Fruit fly (Drosophila melanogaster) whole organism, embryonic: ENCODE measurements around the gene CG10195.

Experiments
- Awh ChIP-seq: fragments of 200-800 bp; sonication (Bioruptor generic); IDR thresholded peaks from 2 replicates; pipeline ENCODE4, ENCODE4 v1.3.6; 2022; ENCODE audit warnings: missing biosample characterization, missing genetic modification characterization
- CG10274 ChIP-seq: fragments of 200-800 bp; sonication (Bioruptor generic); optimal IDR thresholded peaks from 3 replicates; lab custom pipeline; 2017; ENCODE audit warnings: missing biosample characterization, mild to moderate bottlenecking, missing genetic modification characterization
- CG10979 ChIP-seq: fragments of 200-800 bp; sonication (Bioruptor generic); optimal IDR thresholded peaks from 2 replicates; lab custom pipeline; 2018; ENCODE audit warnings: missing biosample characterization, mild to moderate bottlenecking, missing genetic modification characterization, moderate library complexity
- CG11696 ChIP-seq: fragments of 200-800 bp; sonication (Bioruptor generic); IDR thresholded peaks from 2 replicates; pipeline ENCODE4 v1.3.6; 2022; ENCODE audit warnings: missing biosample characterization, missing genetic modification characterization
- CG13775 ChIP-seq: fragments of 200-800 bp; sonication (Bioruptor generic); optimal IDR thresholded peaks from 3 replicates; lab custom pipeline; 2017; ENCODE audit warnings: missing biosample characterization, mild to moderate bottlenecking, missing genetic modification characterization
- CG14441 ChIP-seq: fragments of 200-800 bp; sonication (Bioruptor generic); IDR thresholded peaks from 2 replicates; pipeline ENCODE4 v1.3.6; 2022; ENCODE audit warnings: missing biosample characterization, missing genetic modification characterization
- CG14860 ChIP-seq: fragments of 200-800 bp; sonication (Bioruptor generic); IDR thresholded peaks from 3 replicates; pipeline ENCODE4 v1.3.6; 2022; ENCODE audit warnings: missing biosample characterization, missing genetic modification characterization; ENCODE audit not compliant: partially characterized antibody
- CG15696 ChIP-seq: fragments of 200-800 bp; sonication (Bioruptor generic); optimal IDR thresholded peaks from 2 replicates; lab custom pipeline; 2019; ENCODE audit warnings: missing biosample characterization, mild to moderate bottlenecking, missing genetic modification characterization, moderate library complexity
- CG2712 ChIP-seq: fragments of 200-800 bp; optimal IDR thresholded peaks from 3 replicates; lab custom pipeline; 2019; ENCODE audit warnings: missing biosample characterization, mild to moderate bottlenecking, missing genetic modification characterization, moderate library complexity
- CG30431 ChIP-seq: fragments of 200-800 bp; sonication (Bioruptor generic); optimal IDR thresholded peaks from 2 replicates; lab custom pipeline; 2017; ENCODE audit warnings: missing biosample characterization, missing genetic modification characterization
- CG3065 ChIP-seq: fragments of 200-800 bp; sonication (Bioruptor generic); optimal IDR thresholded peaks from 2 replicates; lab custom pipeline; 2016; ENCODE audit warnings: missing biosample characterization, missing genetic modification characterization
- CG32532 ChIP-seq: fragments of 200-800 bp; sonication (Bioruptor generic); IDR thresholded peaks from 2 replicates; pipeline ENCODE4 v1.3.6; 2022; ENCODE audit warnings: missing biosample characterization, missing genetic modification characterization
- CG32772 ChIP-seq: fragments of 200-800 bp; sonication (Bioruptor generic); IDR thresholded peaks from 2 replicates; pipeline ENCODE4 v1.3.6; 2022; ENCODE audit warnings: missing biosample characterization, missing genetic modification characterization
- CG3838 ChIP-seq: fragments of 200-800 bp; sonication (Bioruptor generic); optimal IDR thresholded peaks from 3 replicates; lab custom pipeline; 2016; ENCODE audit warnings: missing biosample characterization, missing genetic modification characterization
- CG6689 ChIP-seq: fragments of 200-800 bp; sonication (Bioruptor generic); IDR thresholded peaks from 2 replicates; pipeline ENCODE4 v1.3.6; 2022; ENCODE audit warnings: missing biosample characterization, missing genetic modification characterization
- CG6791 ChIP-seq: fragments of 200-800 bp; sonication (Bioruptor generic); IDR thresholded peaks from 3 replicates; pipeline ENCODE4 v1.3.6; 2022; ENCODE audit warnings: missing biosample characterization, missing genetic modification characterization; ENCODE audit not compliant: partially characterized antibody
- CG7357 ChIP-seq: fragments of 200-800 bp; sonication (Bioruptor generic); IDR thresholded peaks from 3 replicates; pipeline ENCODE4 v1.3.6; 2022; ENCODE audit warnings: missing biosample characterization, missing genetic modification characterization
- CG7928 ChIP-seq: fragments of 200-800 bp; sonication (Bioruptor generic); optimal IDR thresholded peaks from 2 replicates; lab custom pipeline; 2017; ENCODE audit warnings: missing biosample characterization, mild to moderate bottlenecking, missing genetic modification characterization
- CG8944 ChIP-seq: fragments of 200-800 bp; sonication (Bioruptor generic); optimal IDR thresholded peaks from 3 replicates; lab custom pipeline; 2016; ENCODE audit warnings: missing biosample characterization, missing genetic modification characterization
- CG9876 ChIP-seq: fragments of 200-800 bp; sonication (Bioruptor generic); optimal IDR thresholded peaks from 2 replicates; lab custom pipeline; 2016; ENCODE audit warnings: missing biosample characterization, missing genetic modification characterization
- Chrac-16 ChIP-seq: fragments of 200-800 bp; sonication (Bioruptor generic); optimal IDR thresholded peaks from 3 replicates; lab custom pipeline; 2016; ENCODE audit warnings: missing biosample characterization, missing genetic modification characterization
- D ChIP-seq, 2 experiments: fragments of 200-800 bp in 1 of 2; fragments of >200 bp in 1 of 2; sonication (Bioruptor generic) in 1 of 2; optimal IDR thresholded peaks; 2 replicates in 1 of 2; 3 replicates in 1 of 2; lab custom pipeline; 2017; ENCODE audit warnings: mild to moderate bottlenecking in 1 of 2, missing biosample characterization in 1 of 2, missing genetic modification characterization in 1 of 2, missing genetic modification reagents in 1 of 2
- Deaf1 ChIP-seq: fragments of 200-800 bp; optimal IDR thresholded peaks from 3 replicates; lab custom pipeline; 2019; ENCODE audit warnings: missing biosample characterization, mild to moderate bottlenecking, missing genetic modification characterization, moderate library complexity
- Dfd ChIP-seq, 2 experiments: fragments of >200 bp; optimal IDR thresholded peaks; 2 replicates each; lab custom pipeline; 2017; ENCODE audit warnings: missing biosample characterization in 2 of 2, missing genetic modification characterization in 2 of 2
- Doc3 ChIP-seq: fragments of 200-800 bp; sonication (Bioruptor generic); IDR thresholded peaks from 3 replicates; pipeline ENCODE4 v1.3.6; 2022; ENCODE audit warnings: missing biosample characterization, missing genetic modification characterization; ENCODE audit not compliant: partially characterized antibody
- Max ChIP-seq: fragments of 200-800 bp; sonication (Bioruptor generic); optimal IDR thresholded peaks from 2 replicates; lab custom pipeline; 2016; ENCODE audit warnings: missing biosample characterization, mild to moderate bottlenecking, missing genetic modification characterization
- Mes4 ChIP-seq: fragments of 200-800 bp; sonication (Bioruptor generic); optimal IDR thresholded peaks from 2 replicates; lab custom pipeline; 2016; ENCODE audit warnings: missing biosample characterization, missing genetic modification characterization
- Optix ChIP-seq: fragments of 200-800 bp; sonication (Bioruptor generic); IDR thresholded peaks from 3 replicates; pipeline ENCODE4 v1.3.6; 2022; ENCODE audit warnings: missing biosample characterization, missing genetic modification characterization
- Sry-β ChIP-seq: fragments of 200-800 bp; sonication (Bioruptor generic); optimal IDR thresholded peaks from 2 replicates; lab custom pipeline; 2018; ENCODE audit warnings: missing biosample characterization, mild to moderate bottlenecking, missing genetic modification characterization, moderate library complexity
- Xrp1 ChIP-seq: fragments of 200-800 bp; sonication (Bioruptor generic); IDR thresholded peaks from 2 replicates; pipeline ENCODE4 v1.3.6; 2022; ENCODE audit warnings: missing biosample characterization, missing genetic modification characterization
- bab2 ChIP-seq: fragments of 200-800 bp; sonication (Bioruptor generic); optimal IDR thresholded peaks from 2 replicates; lab custom pipeline; 2016; ENCODE audit warnings: missing biosample characterization, missing genetic modification characterization
- bigmax ChIP-seq: fragments of 200-800 bp; sonication (Bioruptor generic); optimal IDR thresholded peaks from 2 replicates; lab custom pipeline; 2018; ENCODE audit warnings: missing biosample characterization, mild to moderate bottlenecking, missing genetic modification characterization
- cg ChIP-seq: fragments of 200-800 bp; sonication (Bioruptor generic); optimal IDR thresholded peaks from 3 replicates; lab custom pipeline; 2019; ENCODE audit warnings: missing biosample characterization, mild to moderate bottlenecking, missing genetic modification characterization, moderate library complexity
- chn ChIP-seq: fragments of 200-800 bp; sonication (Bioruptor generic); optimal IDR thresholded peaks from 2 replicates; lab custom pipeline; 2016; ENCODE audit warnings: missing biosample characterization, missing genetic modification characterization
- croc ChIP-seq: fragments of 200-800 bp; sonication (Bioruptor generic); conservative IDR thresholded peaks from 3 replicates; pipeline ENCODE4 v1.3.6; 2022; ENCODE audit warnings: missing biosample characterization, missing genetic modification characterization
- dimm ChIP-seq: fragments of 200-800 bp; sonication (Bioruptor generic); IDR thresholded peaks from 2 replicates; pipeline ENCODE4 v1.3.6; 2022; ENCODE audit warnings: missing biosample characterization, missing genetic modification characterization
- exex ChIP-seq: fragments of 200-800 bp; sonication (Bioruptor generic); optimal IDR thresholded peaks from 4 replicates; lab custom pipeline; 2018; ENCODE audit warnings: missing biosample characterization, mild to moderate bottlenecking, missing genetic modification characterization, moderate library complexity
- fru ChIP-seq: fragments of >200 bp; optimal IDR thresholded peaks from 2 replicates; lab custom pipeline; 2017
- gfzf ChIP-seq: fragments of 200-800 bp; sonication (Bioruptor generic); optimal IDR thresholded peaks from 2 replicates; lab custom pipeline; 2016; ENCODE audit warnings: missing biosample characterization, mild to moderate bottlenecking, missing genetic modification characterization, moderate library complexity
- jumu ChIP-seq: fragments of 200-800 bp; sonication (Bioruptor generic); optimal IDR thresholded peaks from 3 replicates; lab custom pipeline; 2016; ENCODE audit warnings: missing biosample characterization, missing genetic modification characterization
- kah ChIP-seq: fragments of 200-800 bp; sonication (Bioruptor generic); optimal IDR thresholded peaks from 2 replicates; lab custom pipeline; 2018; ENCODE audit warnings: missing biosample characterization, mild to moderate bottlenecking, missing genetic modification characterization
- lmd ChIP-seq: fragments of 200-800 bp; sonication (Bioruptor generic); IDR thresholded peaks from 2 replicates; pipeline ENCODE4 v1.3.6; 2022; ENCODE audit warnings: missing biosample characterization, missing genetic modification characterization
- pnt ChIP-seq: fragments of 200-800 bp; sonication (Bioruptor generic); optimal IDR thresholded peaks from 3 replicates; lab custom pipeline; 2016; ENCODE audit warnings: missing biosample characterization, missing genetic modification characterization
- pum ChIP-seq: fragments of 200-800 bp; sonication (Bioruptor generic); optimal IDR thresholded peaks from 2 replicates; lab custom pipeline; 2016; ENCODE audit warnings: missing biosample characterization, missing genetic modification characterization
- ranshi ChIP-seq: fragments of 200-800 bp; sonication (Bioruptor generic); IDR thresholded peaks from 2 replicates; pipeline ENCODE4 v1.3.6; 2022; ENCODE audit warnings: missing biosample characterization, missing genetic modification characterization
- sd ChIP-seq: fragments of 200-800 bp; sonication (Bioruptor generic); optimal IDR thresholded peaks from 3 replicates; lab custom pipeline; 2018; ENCODE audit warnings: missing biosample characterization, mild to moderate bottlenecking, missing genetic modification characterization, moderate library complexity
- sim ChIP-seq: fragments of 200-800 bp; sonication (Bioruptor generic); IDR thresholded peaks from 2 replicates; pipeline ENCODE4 v1.3.6; 2022; ENCODE audit warnings: missing biosample characterization, missing genetic modification characterization
- slp2 ChIP-seq: fragments of 200-800 bp; sonication (Bioruptor generic); optimal IDR thresholded peaks from 2 replicates; lab custom pipeline; 2016; ENCODE audit warnings: missing biosample characterization, missing genetic modification characterization
- so ChIP-seq: fragments of 200-800 bp; sonication (Bioruptor generic); IDR thresholded peaks from 3 replicates; pipeline ENCODE4 v1.3.6; 2022; ENCODE audit warnings: missing biosample characterization, missing genetic modification characterization
- sqz ChIP-seq: fragments of 200-800 bp; sonication (Bioruptor generic); optimal IDR thresholded peaks from 3 replicates; lab custom pipeline; 2018; ENCODE audit warnings: missing biosample characterization, mild to moderate bottlenecking, missing genetic modification characterization
- vvl ChIP-seq: fragments of 200-800 bp; sonication (Bioruptor generic); IDR thresholded peaks from 2 replicates; pipeline ENCODE4 v1.3.6; 2022; ENCODE audit warnings: missing biosample characterization, missing genetic modification characterization

CG10195 gene

DNA sequence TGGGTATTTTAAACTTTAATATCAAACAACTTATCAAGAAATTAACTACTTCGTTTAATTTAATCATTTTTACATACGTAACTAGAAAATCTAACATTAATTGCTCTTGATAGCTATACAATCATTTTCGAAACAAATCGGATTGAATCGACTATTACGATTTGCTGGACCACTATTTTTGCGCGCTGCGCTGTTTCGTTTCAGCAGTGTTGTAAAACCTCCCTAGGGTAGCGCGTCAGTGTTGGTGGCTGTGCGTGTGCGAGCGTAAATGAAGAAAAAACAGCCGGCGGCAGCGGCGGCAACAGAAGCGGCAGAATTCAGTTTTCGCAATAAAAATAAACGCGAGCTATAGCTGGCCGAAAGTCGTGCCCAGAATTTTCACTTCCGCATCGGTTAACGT lies 48.7 kb upstream of the CG10195 start, which contains the start of gene CG33116 (continued):
- TF ChIP-seq Max (peak; percentile 80), CG3838 (GFP tag; lab: Kevin White, UChicago) (peak; percentile 29), CG7928 (GFP tag; lab: Kevin White, UChicago) (no peak), CG32532 (peak; percentile 82), bab2 (GFP tag; lab: Kevin White, UChicago) (peak; percentile 81), D (optimal IDR thresholded peaks at IDR 0.05; lab: Kevin White, UChicago) (no peak), D (GFP tag; optimal IDR thresholded peaks at IDR 0.05; lab: Kevin White, UChicago) (peak; percentile 63), Dfd (GFP tag; optimal IDR thresholded peaks at IDR 0.05; lab: Kevin White, UChicago) (no peak), cg (peak; percentile 76), Xrp1 (peak; percentile 77), CG6689 (GFP tag; lab: Robert Waterston, UW) (peak; percentile 64), CG11696 (GFP tag; lab: Robert Waterston, UW) (peak; percentile 100), vvl (peak; percentile 87), Deaf1 (tag; lab: Kevin White, UChicago) (peak; percentile 42), CG9876 (GFP tag; lab: Kevin White, UChicago) (peak; percentile 69), CG10274 (GFP tag; lab: Kevin White, UChicago) (peak; percentile 24), CG10979 (tag; lab: Kevin White, UChicago) (peak; percentile 84), fru (lab: Kevin White, UChicago) (no peak), CG15696 (tag; lab: Kevin White, UChicago) (peak; percentile 85), Sry-β (GFP tag; lab: Kevin White, UChicago) (peak; percentile 49), CG32772 (peak; percentile 67), Optix (GFP tag; lab: Robert Waterston, UW) (peak; percentile 68), Awh (GFP tag; lab: Robert Waterston, UW) (peak; percentile 71; the same call in 1 of the 2 replicates), slp2 (GFP tag; lab: Kevin White, UChicago) (peak; percentile 73), pnt (peak; percentile 63), croc (GFP tag; lab: Robert Waterston, UW) (peak; percentile 46; the same call in 2 of the 3 replicates), dimm (peak; percentile 37; the same call in 1 of the 2 replicates), CG2712 (tag; lab: Kevin White, UChicago) (peak; percentile 84), CG30431 (GFP tag; lab: Kevin White, UChicago) (peak; percentile 70), sim (GFP tag; lab: Robert Waterston, UW) (0 out of 2 replicates have a peak, but pooled peaks have one; percentile 52), sqz (GFP tag; lab: Kevin White, UChicago) (peak; percentile 88), so (GFP tag; lab: Robert Waterston, UW) (peak; percentile 71; the same call in 2 of the 3 replicates), Mes4 (GFP tag; lab: Kevin White, UChicago) (peak; percentile 53), Doc3 (GFP tag; lab: Robert Waterston, UW) (no peak), CG7357 (peak; percentile 51; the same call in 1 of the 3 replicates), pum (GFP tag; lab: Kevin White, UChicago) (peak; percentile 85), Chrac-16 (GFP tag; lab: Kevin White, UChicago) (peak; percentile 81), exex (tag; lab: Kevin White, UChicago) (peak; percentile 26), CG14860 (GFP tag; lab: Robert Waterston, UW) (no peak), CG3065 (GFP tag; lab: Kevin White, UChicago) (peak; percentile 18), CG13775 (peak; percentile 74), gfzf (peak; percentile 17), lmd (GFP tag; lab: Robert Waterston, UW) (peak; percentile 83), jumu (peak; percentile 83), chn (GFP tag; lab: Kevin White, UChicago) (peak; percentile 90), ranshi (peak; percentile 77; the same call in 1 of the 2 replicates), sd (peak; percentile 51), kah (GFP tag; lab: Kevin White, UChicago) (peak; percentile 43), CG8944 (GFP tag; lab: Kevin White, UChicago) (peak; percentile 87), CG14441 (peak; percentile 71), bigmax (GFP tag; lab: Kevin White, UChicago) (peak; percentile 5), CG6791 (GFP tag; lab: Robert Waterston, UW) (peak; percentile 42; the same call in 1 of the 3 replicates)
